Worm (Caenorhabditis elegans): Measurements from ENCODE around the gene comt-5.
"Not testable (repeated sequence)": the region's sequence is repeated elsewhere in the genome, so short reads cannot be mapped to it uniquely, and the experiment has no call there.

DNA sequence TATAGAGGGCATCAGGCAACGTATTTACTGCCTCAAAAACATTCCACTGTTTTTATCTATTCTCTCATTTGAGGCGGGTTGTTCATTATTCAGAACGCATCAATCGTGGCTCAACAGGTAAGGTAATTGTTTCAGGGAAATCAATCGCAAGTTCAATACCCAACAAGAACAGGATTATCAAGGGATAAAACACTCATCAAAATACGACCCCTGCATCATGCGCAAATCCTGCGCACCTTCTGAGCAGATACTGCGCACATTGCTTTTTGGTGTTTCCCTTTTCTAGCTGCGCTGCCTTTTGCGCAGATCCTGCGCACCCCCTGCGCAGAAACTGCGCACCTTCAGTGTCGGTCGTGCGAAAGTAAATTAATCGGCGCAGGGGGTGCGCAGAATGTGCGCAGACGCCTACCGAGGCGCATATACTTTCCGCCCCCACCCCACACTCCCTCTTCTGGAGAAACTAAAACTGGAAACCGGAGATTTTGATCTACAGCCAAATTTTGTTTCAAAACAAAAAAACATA lies 32.4 kb upstream of the comt-5 start, which contains the start of gene F36F12.3:
- not testable (repeated sequence) for TF ChIP-seq pha-2 (tag; optimal IDR thresholded peaks at IDR 0.05); ets-4 (tag; optimal IDR thresholded peaks at IDR 0.05); fax-1 (tag; optimal IDR thresholded peaks at IDR 0.05); pha-4 (tag; optimal IDR thresholded peaks at IDR 0.05); C38D4.7 (GFP tag; optimal IDR thresholded peaks at IDR 0.05)
